Fruit fly (Drosophila melanogaster) Kc167 (cell line): ENCODE measurements around the gene CG32071.

ENCODE experiments used
- Sin3A ChIP-seq: fragments of >200 bp; optimal IDR thresholded peaks from 2 replicates; lab custom pipeline; 2018; ENCODE audit warnings: missing external identifiers
- h ChIP-seq: fragments of >200 bp; optimal IDR thresholded peaks from 3 replicates; lab custom pipeline; 2018; ENCODE audit warnings: missing external identifiers
- psq ChIP-seq: fragments of >200 bp; optimal IDR thresholded peaks from 2 replicates; lab custom pipeline; 2017; ENCODE audit warnings: missing external identifiers

dm6 chr3L:11136349-11136748, 32.7 kb upstream of the CG32071 start:
- TF ChIP-seq h (lab: Kevin White, UChicago): no peak
- TF ChIP-seq psq (lab: Kevin White, UChicago): no peak
- no peak for TF ChIP-seq Sin3A
